Worm (Caenorhabditis elegans) whole organism, late embryonic: Measurements from ENCODE around the gene aak-1.

Source experiments
- ceh-18 ChIP-seq: sonication (generic microtip); optimal IDR thresholded peaks from 2 replicates; lab custom pipeline; 2016; ENCODE audit warnings: missing genetic modification characterization, missing compliant biosample characterization
- fkh-6 ChIP-seq: sonication (generic microtip); optimal IDR thresholded peaks from 2 replicates; lab custom pipeline; 2016; ENCODE audit warnings: missing genetic modification characterization, missing compliant biosample characterization
- nfya-1 ChIP-seq: sonication (generic microtip); optimal IDR thresholded peaks from 2 replicates; lab custom pipeline; 2017; ENCODE audit warnings: missing genetic modification characterization, mild to moderate bottlenecking, missing compliant biosample characterization, antibody characterized with exemption, moderate library complexity

- no peak for TF ChIP-seq ceh-18 (tag; lab: Kevin White, UChicago)
- TF ChIP-seq fkh-6 (tag; lab: Kevin White, UChicago) = no peak
- TF ChIP-seq nfya-1 (tag; lab: Kevin White, UChicago) = no peak
Measured at ce11 chrIII:8771851-8772250, 11.0 kb upstream of the aak-1 start, which contains the start of gene K02D10.3.
